Worm (Caenorhabditis elegans): ENCODE results near the gene col-124.
A peak's percentile ranks its signal among the peaks of the same experiment; 100 is the strongest.

The col-124 gene

ce11 chrIV:10250577-10251075 is 34.4 kb downstream of the col-124 start, which contains the start of gene daf-14:
TSS of gene daf-14 (plus strand) at chrIV:10250627.
- TF ChIP-seq hlh-30 (tag; optimal IDR thresholded peaks at IDR 0.05; ENCODE audit: insufficient read depth), result peak; percentile 23
- TF ChIP-seq hlh-6 (tag; optimal IDR thresholded peaks at IDR 0.05), result no peak

ce11 chrIV:10251261-10251660 is 35.0 kb downstream of the col-124 start:
- TF ChIP-seq ahr-1 (tag; optimal IDR thresholded peaks at IDR 0.05), result no peak

DNA sequence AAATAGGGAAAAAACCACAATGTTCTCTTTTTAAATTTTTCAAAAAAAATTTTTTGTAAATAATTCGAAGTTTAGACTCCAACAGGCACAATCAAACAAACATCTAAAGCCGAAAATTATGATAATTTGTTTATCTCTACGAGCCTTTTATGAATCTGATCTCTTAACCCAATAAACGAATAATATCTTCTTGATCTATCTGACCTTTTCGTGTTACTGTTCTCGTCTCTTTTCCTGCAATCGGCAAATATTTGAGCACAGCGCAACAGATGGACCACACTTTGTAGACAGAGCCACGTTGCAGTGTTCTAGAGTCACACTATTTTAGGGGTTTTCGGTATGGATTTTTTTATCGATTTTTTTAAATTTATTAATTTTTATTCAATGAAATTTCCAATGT is 35.5 kb downstream of the col-124 start:
- TF ChIP-seq unc-86 (tag; optimal IDR thresholded peaks at IDR 0.05) (no peak), ceh-24 (tag; optimal IDR thresholded peaks at IDR 0.05) (no peak)

ce11 chrIV:10252350-10252792 is 36.1 kb downstream of the col-124 start:
- no peak for TF ChIP-seq sdc-2 (tag; optimal IDR thresholded peaks at IDR 0.05)
- no peak for TF ChIP-seq nhr-232 (tag; optimal IDR thresholded peaks at IDR 0.05)
- TF ChIP-seq ceh-2 (tag; optimal IDR thresholded peaks at IDR 0.05), result no peak
- TF ChIP-seq ceh-9 (tag; optimal IDR thresholded peaks at IDR 0.05), result no peak
- TF ChIP-seq nfya-1 (tag; optimal IDR thresholded peaks at IDR 0.05), result peak; percentile 64
- peak; percentile 77 for TF ChIP-seq unc-42 (tag; optimal IDR thresholded peaks at IDR 0.05)
- TF ChIP-seq ref-2 (tag; optimal IDR thresholded peaks at IDR 0.05), result peak; percentile 66
- no peak for TF ChIP-seq dve-1 (tag; optimal IDR thresholded peaks at IDR 0.05)
- TF ChIP-seq eyg-1 (tag; optimal IDR thresholded peaks at IDR 0.05), result peak; percentile 17
- peak; percentile 56 for TF ChIP-seq pros-1 (tag; optimal IDR thresholded peaks at IDR 0.05)
- TF ChIP-seq syd-9 (tag; optimal IDR thresholded peaks at IDR 0.05), result no peak
- no peak for TF ChIP-seq ama-1 (optimal IDR thresholded peaks at IDR 0.05)
- TF ChIP-seq gmeb-2 (tag; optimal IDR thresholded peaks at IDR 0.05), result no peak
- TF ChIP-seq ets-4 (tag; optimal IDR thresholded peaks at IDR 0.05), result peak; percentile 20
- no peak for TF ChIP-seq zip-5 (tag; optimal IDR thresholded peaks at IDR 0.05)
- no peak for TF ChIP-seq ceh-14 (tag; optimal IDR thresholded peaks at IDR 0.05)
- TF ChIP-seq T23F11.4 (GFP tag; optimal IDR thresholded peaks at IDR 0.05), result no peak
- TF ChIP-seq elt-2 (tag; optimal IDR thresholded peaks at IDR 0.05), result no peak
- TF ChIP-seq tbx-2 (tag; optimal IDR thresholded peaks at IDR 0.05), result peak; percentile 46
- TF ChIP-seq fax-1 (tag; optimal IDR thresholded peaks at IDR 0.05), result no peak
- TF ChIP-seq madf-2 (tag; optimal IDR thresholded peaks at IDR 0.05), result no peak
- TF ChIP-seq ceh-18 (tag; optimal IDR thresholded peaks at IDR 0.05), result peak; percentile 87
- no peak for TF ChIP-seq hlh-15 (tag; optimal IDR thresholded peaks at IDR 0.05)
- no peak for TF ChIP-seq rnt-1 (tag; optimal IDR thresholded peaks at IDR 0.05)
- TF ChIP-seq C08G9.2 (tag; optimal IDR thresholded peaks at IDR 0.05), result peak; percentile 44
- TF ChIP-seq pax-1 (tag; optimal IDR thresholded peaks at IDR 0.05), result no peak
- no peak for TF ChIP-seq ceh-48 (tag; optimal IDR thresholded peaks at IDR 0.05)
- no peak for TF ChIP-seq K02D7.2 (tag; optimal IDR thresholded peaks at IDR 0.05)
- TF ChIP-seq pag-3 (tag; optimal IDR thresholded peaks at IDR 0.05; ENCODE audit: borderline replicate concordance), result peak; percentile 5
- TF ChIP-seq unc-3 (GFP tag; conservative IDR thresholded peaks at IDR 0.05), result no peak
- no peak for TF ChIP-seq unc-3 (tag; optimal IDR thresholded peaks at IDR 0.05)
- no peak for TF ChIP-seq sox-2 (GFP tag; IDR thresholded peaks at IDR 0.05)
- peak; percentile 25 for TF ChIP-seq pqm-1 (tag; optimal IDR thresholded peaks at IDR 0.05)
- TF ChIP-seq lin-11 (tag; optimal IDR thresholded peaks at IDR 0.05), result no peak
- no peak for TF ChIP-seq che-1 (tag; optimal IDR thresholded peaks at IDR 0.05)
- TF ChIP-seq fkh-10 (GFP tag; optimal IDR thresholded peaks at IDR 0.05), result no peak
- TF ChIP-seq pat-9 (tag; optimal IDR thresholded peaks at IDR 0.05), result no peak
- peak; percentile 61 for TF ChIP-seq ceh-31 (tag; optimal IDR thresholded peaks at IDR 0.05)
- no peak for TF ChIP-seq dmd-4 (tag; optimal IDR thresholded peaks at IDR 0.05; ENCODE audit: borderline replicate concordance)
- TF ChIP-seq hlh-8 (tag; optimal IDR thresholded peaks at IDR 0.05), result no peak
- no peak for TF ChIP-seq ceh-22 (tag; optimal IDR thresholded peaks at IDR 0.05)
- TF ChIP-seq mec-3 (tag; optimal IDR thresholded peaks at IDR 0.05; ENCODE audit: borderline replicate concordance), result no peak
- TF ChIP-seq ceh-34 (tag; optimal IDR thresholded peaks at IDR 0.05), result peak; percentile 2

All from whole organism, late embryonic.